Fruit fly (Drosophila melanogaster) whole organism, embryonic: ENCODE measurements around the gene Mics1.
A peak's percentile ranks its signal among the peaks of the same experiment; 100 is the strongest.

ENCODE experiments used
- Ada2b ChIP-seq: fragments of 200-800 bp; sonication (Bioruptor generic); IDR thresholded peaks from 2 replicates; pipeline ENCODE4 v1.3.6; 2022; ENCODE audit warnings: missing biosample characterization, missing genetic modification characterization
- CG10274 ChIP-seq: fragments of 200-800 bp; sonication (Bioruptor generic); optimal IDR thresholded peaks from 3 replicates; lab custom pipeline; 2017; ENCODE audit warnings: missing biosample characterization, mild to moderate bottlenecking, missing genetic modification characterization
- CG10565 ChIP-seq: fragments of 200-800 bp; sonication (Bioruptor generic); optimal IDR thresholded peaks from 3 replicates; lab custom pipeline; 2016; ENCODE audit warnings: missing biosample characterization, mild to moderate bottlenecking, missing genetic modification characterization
- CG11695 ChIP-seq: fragments of 200-800 bp; sonication (Bioruptor generic); IDR thresholded peaks from 3 replicates; pipeline ENCODE4 v1.3.6; 2022; ENCODE audit warnings: missing biosample characterization, missing genetic modification characterization
- CG11696 ChIP-seq: fragments of 200-800 bp; sonication (Bioruptor generic); IDR thresholded peaks from 2 replicates; pipeline ENCODE4 v1.3.6; 2022; ENCODE audit warnings: missing biosample characterization, missing genetic modification characterization
- CG12071 ChIP-seq: fragments of 200-800 bp; sonication (Bioruptor generic); optimal IDR thresholded peaks from 3 replicates; lab custom pipeline; 2018; ENCODE audit warnings: missing biosample characterization, mild to moderate bottlenecking, missing genetic modification characterization
- CG14014 ChIP-seq: fragments of 200-800 bp; sonication (Bioruptor generic); IDR thresholded peaks from 2 replicates; pipeline ENCODE4 v1.3.6; 2022; ENCODE audit warnings: missing biosample characterization, missing genetic modification characterization
- CG16813 ChIP-seq: fragments of 200-800 bp; sonication (Bioruptor generic); IDR thresholded peaks from 3 replicates; pipeline ENCODE4 v1.3.6; 2022; ENCODE audit warnings: missing biosample characterization, missing genetic modification characterization; ENCODE audit not compliant: partially characterized antibody
- CG18619 ChIP-seq: fragments of 200-800 bp; sonication (Bioruptor generic); optimal IDR thresholded peaks from 3 replicates; lab custom pipeline; 2017; ENCODE audit warnings: missing biosample characterization, mild to moderate bottlenecking, missing genetic modification characterization
- CG30431 ChIP-seq: fragments of 200-800 bp; sonication (Bioruptor generic); optimal IDR thresholded peaks from 2 replicates; lab custom pipeline; 2017; ENCODE audit warnings: missing biosample characterization, missing genetic modification characterization
- CG32772 ChIP-seq: fragments of 200-800 bp; sonication (Bioruptor generic); IDR thresholded peaks from 2 replicates; pipeline ENCODE4 v1.3.6; 2022; ENCODE audit warnings: missing biosample characterization, missing genetic modification characterization
- CG33557 ChIP-seq: fragments of 200-800 bp; sonication (Bioruptor generic); optimal IDR thresholded peaks from 2 replicates; lab custom pipeline; 2019; ENCODE audit warnings: missing biosample characterization, mild to moderate bottlenecking, missing genetic modification characterization, moderate library complexity
- CG34422 ChIP-seq: fragments of 200-800 bp; sonication (Bioruptor generic); IDR thresholded peaks from 3 replicates; pipeline ENCODE4 v1.3.6; 2022; ENCODE audit warnings: missing biosample characterization, missing genetic modification characterization
- CG4404 ChIP-seq: fragments of 200-800 bp; sonication (Bioruptor generic); IDR thresholded peaks from 2 replicates; pipeline ENCODE4 v1.3.6; 2022; ENCODE audit warnings: missing biosample characterization, missing genetic modification characterization
- CG4730 ChIP-seq: fragments of 200-800 bp; sonication (Bioruptor generic); IDR thresholded peaks from 2 replicates; pipeline ENCODE4 v1.3.6; 2022; ENCODE audit warnings: missing biosample characterization, missing genetic modification characterization
- CG4854 ChIP-seq: fragments of 200-800 bp; sonication (Bioruptor generic); optimal IDR thresholded peaks from 2 replicates; lab custom pipeline; 2016; ENCODE audit warnings: missing biosample characterization, missing genetic modification characterization, inconsistent platforms
- CG5180 ChIP-seq: fragments of 200-800 bp; sonication (Bioruptor generic); optimal IDR thresholded peaks from 3 replicates; lab custom pipeline; 2017; ENCODE audit warnings: missing biosample characterization, missing genetic modification characterization, mild to moderate bottlenecking, moderate library complexity, missing genetic modification reagents
- CG6175 ChIP-seq: fragments of 200-800 bp; sonication (Bioruptor generic); IDR thresholded peaks from 3 replicates; pipeline ENCODE4 v1.3.6; 2022; ENCODE audit warnings: missing biosample characterization, missing genetic modification characterization
- CG6765 ChIP-seq: fragments of 200-800 bp; sonication (Bioruptor generic); optimal IDR thresholded peaks from 3 replicates; lab custom pipeline; 2017; ENCODE audit warnings: missing biosample characterization, mild to moderate bottlenecking, missing genetic modification characterization
- CG9437 ChIP-seq: fragments of 200-800 bp; sonication (Bioruptor generic); optimal IDR thresholded peaks from 2 replicates; lab custom pipeline; 2018; ENCODE audit warnings: missing biosample characterization, mild to moderate bottlenecking, missing genetic modification characterization
- CG9876 ChIP-seq: fragments of 200-800 bp; sonication (Bioruptor generic); optimal IDR thresholded peaks from 2 replicates; lab custom pipeline; 2016; ENCODE audit warnings: missing biosample characterization, missing genetic modification characterization
- Dip2 ChIP-seq: fragments of 200-800 bp; sonication (Bioruptor generic); IDR thresholded peaks from 2 replicates; pipeline ENCODE4 v1.3.6; 2022; ENCODE audit warnings: missing biosample characterization, missing genetic modification characterization
- Ets97D ChIP-seq: fragments of 200-800 bp; sonication (Bioruptor generic); optimal IDR thresholded peaks from 3 replicates; lab custom pipeline; 2016; ENCODE audit warnings: missing biosample characterization, missing genetic modification characterization
- HmgD ChIP-seq: fragments of 200-800 bp; sonication (Bioruptor generic); optimal IDR thresholded peaks from 3 replicates; lab custom pipeline; 2016; ENCODE audit warnings: missing biosample characterization, missing genetic modification characterization
- Hmx ChIP-seq: fragments of 200-800 bp; sonication (Bioruptor generic); optimal IDR thresholded peaks from 2 replicates; lab custom pipeline; 2016; ENCODE audit warnings: missing biosample characterization, missing genetic modification characterization
- Hr39 ChIP-seq: fragments of >200 bp; optimal IDR thresholded peaks from 2 replicates; lab custom pipeline; 2017
- Kr ChIP-seq: fragments of 200-800 bp; sonication (Bioruptor generic); optimal IDR thresholded peaks from 2 replicates; lab custom pipeline; 2017; ENCODE audit warnings: missing biosample characterization, mild to moderate bottlenecking, missing genetic modification characterization
- Mes4 ChIP-seq: fragments of 200-800 bp; sonication (Bioruptor generic); optimal IDR thresholded peaks from 2 replicates; lab custom pipeline; 2016; ENCODE audit warnings: missing biosample characterization, missing genetic modification characterization
- Myb ChIP-seq: fragments of 200-800 bp; sonication (Bioruptor generic); optimal IDR thresholded peaks from 2 replicates; lab custom pipeline; 2016; ENCODE audit warnings: missing biosample characterization, missing genetic modification characterization
- NK7.1 ChIP-seq: fragments of 200-800 bp; sonication (Bioruptor generic); optimal IDR thresholded peaks from 3 replicates; lab custom pipeline; 2016; ENCODE audit warnings: missing biosample characterization, missing genetic modification characterization
- Nf-YA ChIP-seq: fragments of 200-800 bp; sonication (Bioruptor generic); IDR thresholded peaks from 2 replicates; pipeline ENCODE4 v1.3.6; 2022; ENCODE audit warnings: missing biosample characterization, missing genetic modification characterization
- Ravus ChIP-seq: fragments of 200-800 bp; sonication (Bioruptor generic); IDR thresholded peaks from 2 replicates; pipeline ENCODE4 v1.3.6; 2022; ENCODE audit warnings: missing biosample characterization, missing genetic modification characterization
- Side ChIP-seq: fragments of 200-800 bp; sonication (Bioruptor generic); optimal IDR thresholded peaks from 2 replicates; lab custom pipeline; 2016; ENCODE audit warnings: missing biosample characterization, missing genetic modification characterization
- Sox100B ChIP-seq: fragments of 200-800 bp; sonication (Bioruptor generic); optimal IDR thresholded peaks from 3 replicates; lab custom pipeline; 2018; ENCODE audit warnings: missing biosample characterization, mild to moderate bottlenecking, missing genetic modification characterization
- al ChIP-seq: fragments of 200-800 bp; sonication (Bioruptor generic); IDR thresholded peaks from 2 replicates; pipeline ENCODE4 v1.3.6; 2022; ENCODE audit warnings: missing biosample characterization, missing genetic modification characterization
- btn ChIP-seq: fragments of 200-800 bp; sonication (Bioruptor generic); optimal IDR thresholded peaks from 2 replicates; lab custom pipeline; 2016; ENCODE audit warnings: missing biosample characterization, missing genetic modification characterization
- cas ChIP-seq: fragments of 200-800 bp; sonication (Bioruptor generic); IDR thresholded peaks from 2 replicates; pipeline ENCODE4 v1.3.6; 2022; ENCODE audit warnings: missing biosample characterization, missing genetic modification characterization
- dan ChIP-seq: fragments of 200-800 bp; sonication (Bioruptor generic); IDR thresholded peaks from 2 replicates; pipeline ENCODE4 v1.3.6; 2022; ENCODE audit warnings: missing biosample characterization, missing genetic modification characterization
- danr ChIP-seq: fragments of 200-800 bp; sonication (Bioruptor generic); IDR thresholded peaks from 2 replicates; pipeline ENCODE4 v1.3.6; 2022; ENCODE audit warnings: missing biosample characterization, missing genetic modification characterization
- dimm ChIP-seq: fragments of 200-800 bp; sonication (Bioruptor generic); IDR thresholded peaks from 2 replicates; pipeline ENCODE4 v1.3.6; 2022; ENCODE audit warnings: missing biosample characterization, missing genetic modification characterization
- dysf ChIP-seq: fragments of 200-800 bp; sonication (Bioruptor generic); IDR thresholded peaks from 3 replicates; pipeline ENCODE4 v1.3.6; 2022; ENCODE audit warnings: missing biosample characterization, missing genetic modification characterization
- fd96Cb ChIP-seq: fragments of 200-800 bp; sonication (Bioruptor generic); optimal IDR thresholded peaks from 2 replicates; lab custom pipeline; 2018; ENCODE audit warnings: missing biosample characterization, mild to moderate bottlenecking, missing genetic modification characterization, moderate library complexity
- kah ChIP-seq: fragments of 200-800 bp; sonication (Bioruptor generic); optimal IDR thresholded peaks from 2 replicates; lab custom pipeline; 2018; ENCODE audit warnings: missing biosample characterization, mild to moderate bottlenecking, missing genetic modification characterization
- kay ChIP-seq: fragments of 200-800 bp; sonication (Bioruptor generic); optimal IDR thresholded peaks from 2 replicates; lab custom pipeline; 2016; ENCODE audit warnings: missing biosample characterization, missing genetic modification characterization
- knrl ChIP-seq: fragments of 200-800 bp; sonication (Bioruptor generic); IDR thresholded peaks from 3 replicates; pipeline ENCODE4 v1.3.6; 2022; ENCODE audit warnings: missing biosample characterization, missing genetic modification characterization; ENCODE audit not compliant: partially characterized antibody
- lab ChIP-seq: fragments of 200-800 bp; sonication (Bioruptor generic); optimal IDR thresholded peaks from 3 replicates; lab custom pipeline; 2017; ENCODE audit warnings: missing biosample characterization, missing genetic modification characterization, mild to moderate bottlenecking, moderate library complexity, missing genetic modification reagents
- sqz ChIP-seq: fragments of 200-800 bp; sonication (Bioruptor generic); optimal IDR thresholded peaks from 3 replicates; lab custom pipeline; 2018; ENCODE audit warnings: missing biosample characterization, mild to moderate bottlenecking, missing genetic modification characterization
- vvl ChIP-seq: fragments of 200-800 bp; sonication (Bioruptor generic); IDR thresholded peaks from 2 replicates; pipeline ENCODE4 v1.3.6; 2022; ENCODE audit warnings: missing biosample characterization, missing genetic modification characterization
- zf30C ChIP-seq: fragments of 200-800 bp; sonication (Bioruptor generic); optimal IDR thresholded peaks from 3 replicates; lab custom pipeline; 2018; ENCODE audit warnings: missing biosample characterization, mild to moderate bottlenecking, missing genetic modification characterization
- zfh2 ChIP-seq: fragments of 200-800 bp; sonication (Bioruptor generic); optimal IDR thresholded peaks from 2 replicates; lab custom pipeline; 2016; ENCODE audit warnings: missing biosample characterization, missing genetic modification characterization

Gene Mics1

dm6 chr3R:7474616-7475120 lies 27.5 kb downstream of the Mics1 start (continued):
- peak; percentile 55 for TF ChIP-seq kah (GFP tag; lab: Kevin White, UChicago)
- peak; percentile 67 for TF ChIP-seq CG14014 (GFP tag; lab: Robert Waterston, UW)

- TF ChIP-seq CG10565 (GFP tag; lab: Kevin White, UChicago) (peak; percentile 95), lab (GFP tag; lab: Kevin White, UChicago) (peak; percentile 98), fd96Cb (peak; percentile 99), btn (peak; percentile 94), Kr (peak; percentile 42), CG6175 (peak; percentile 92), Hmx (GFP tag; lab: Kevin White, UChicago) (peak; percentile 92), dimm (GFP tag; lab: Robert Waterston, UW) (peak; percentile 96), Myb (GFP tag; lab: Kevin White, UChicago) (peak; percentile 85), CG18619 (GFP tag; lab: Kevin White, UChicago) (peak; percentile 96), CG34422 (GFP tag; lab: Robert Waterston, UW) (peak; percentile 99), Side (GFP tag; lab: Kevin White, UChicago) (peak; percentile 96), CG4404 (peak; percentile 96), CG6765 (GFP tag; lab: Kevin White, UChicago) (peak; percentile 96), Mes4 (GFP tag; lab: Kevin White, UChicago) (peak; percentile 97), CG12071 (GFP tag; lab: Kevin White, UChicago) (peak; percentile 97), al (peak; percentile 96), knrl (GFP tag; lab: Robert Waterston, UW) (no peak), CG33557 (peak; percentile 99), NK7.1 (GFP tag; lab: Kevin White, UChicago) (peak; percentile 96), CG16813 (no peak), Ravus (GFP tag; lab: Robert Waterston, UW) (peak; percentile 95), CG4730 (GFP tag; lab: Robert Waterston, UW) (peak; percentile 97), Nf-YA (GFP tag; lab: Robert Waterston, UW) (peak; percentile 98), cas (GFP tag; lab: Robert Waterston, UW) (peak; percentile 96), sqz (GFP tag; lab: Kevin White, UChicago) (peak; percentile 98), Sox100B (GFP tag; lab: Kevin White, UChicago) (peak; percentile 98), CG9876 (GFP tag; lab: Kevin White, UChicago) (peak; percentile 85), Dip2 (peak; percentile 67; the same call in 1 of the 2 replicates), dan (GFP tag; lab: Robert Waterston, UW) (peak; percentile 76), vvl (GFP tag; lab: Robert Waterston, UW) (peak; percentile 99), CG9437 (GFP tag; lab: Kevin White, UChicago) (peak; percentile 96), CG5180 (peak; percentile 91), CG4854 (peak; percentile 96), kay (GFP tag; lab: Kevin White, UChicago) (peak; percentile 95), CG11696 (peak; percentile 97), HmgD (GFP tag; lab: Kevin White, UChicago) (peak; percentile 89), CG11695 (peak; percentile 99), dysf (peak; percentile 98), zfh2 (peak; percentile 91), danr (GFP tag; lab: Robert Waterston, UW) (peak; percentile 95), CG32772 (GFP tag; lab: Robert Waterston, UW) (peak; percentile 97), CG30431 (GFP tag; lab: Kevin White, UChicago) (peak; percentile 93), Ets97D (GFP tag; lab: Kevin White, UChicago) (peak; percentile 89), CG10274 (GFP tag; lab: Kevin White, UChicago) (peak; percentile 85), Hr39 (lab: Kevin White, UChicago) (no peak), Ada2b (GFP tag; lab: Robert Waterston, UW) (peak; percentile 98), zf30C (GFP tag; lab: Kevin White, UChicago) (peak; percentile 52)
These were observed 28.4 kb downstream of the Mics1 start, which contains the start of gene CG1142 for dm6 chr3R:7473767-7474254. CG1142 (minus strand) TSS chr3R:7473781.
